Worm (Caenorhabditis elegans): Measurements from ENCODE around the gene R10H1.1.

ce11 chrII:7525458-7525857 is 31.2 kb downstream of the R10H1.1 start, which contains the start of the genes ZK1290.7 and rnh-1.1:
- TF ChIP-seq Y56A3A.18 (GFP tag; IDR thresholded peaks at IDR 0.05): no peak
- TF ChIP-seq snpc-4 (GFP tag; optimal IDR thresholded peaks at IDR 0.05): no peak
- no peak for TF ChIP-seq snpc-4 (tag; optimal IDR thresholded peaks at IDR 0.05)
